Fruit fly (Drosophila melanogaster) whole organism, prepupa: ENCODE data around the gene Polr3D.

Source experiments
- CG15336 ChIP-seq: fragments of 200-800 bp; sonication (Bioruptor generic); IDR thresholded peaks from 2 replicates; pipeline ENCODE4 v1.3.6; 2022; ENCODE audit warnings: missing biosample characterization, missing genetic modification characterization
- CG3032 ChIP-seq: fragments of 200-800 bp; optimal IDR thresholded peaks from 2 replicates; lab custom pipeline; 2019; ENCODE audit warnings: missing biosample characterization, mild to moderate bottlenecking, missing genetic modification characterization, moderate library complexity
- CG34406 ChIP-seq: fragments of 200-800 bp; sonication (Bioruptor generic); optimal IDR thresholded peaks from 3 replicates; lab custom pipeline; 2016; ENCODE audit warnings: missing biosample characterization, missing genetic modification characterization
- CG3919 ChIP-seq: fragments of 200-800 bp; sonication (Bioruptor generic); optimal IDR thresholded peaks from 3 replicates; lab custom pipeline; 2016; ENCODE audit warnings: missing biosample characterization, missing genetic modification characterization
- Gug ChIP-seq: fragments of 200-800 bp; sonication (Bioruptor generic); IDR thresholded peaks from 2 replicates; pipeline ENCODE4 v1.3.6; 2022; ENCODE audit warnings: missing biosample characterization, missing genetic modification characterization
- Hr39 ChIP-seq: fragments of 200-800 bp; sonication (Bioruptor generic); optimal IDR thresholded peaks from 2 replicates; lab custom pipeline; 2016; ENCODE audit warnings: missing biosample characterization, missing genetic modification characterization
- achi ChIP-seq: fragments of 200-800 bp; sonication (Bioruptor generic); optimal IDR thresholded peaks from 3 replicates; lab custom pipeline; 2016; ENCODE audit warnings: missing biosample characterization, missing genetic modification characterization
- dac ChIP-seq: fragments of 200-800 bp; sonication (Bioruptor generic); optimal IDR thresholded peaks from 2 replicates; lab custom pipeline; 2017; ENCODE audit warnings: missing biosample characterization, mild to moderate bottlenecking, missing genetic modification characterization
- eg ChIP-seq: fragments of 200-800 bp; sonication (Bioruptor generic); IDR thresholded peaks from 3 replicates; pipeline ENCODE4 v1.3.6; 2022; ENCODE audit warnings: missing biosample characterization, missing genetic modification characterization

DNA sequence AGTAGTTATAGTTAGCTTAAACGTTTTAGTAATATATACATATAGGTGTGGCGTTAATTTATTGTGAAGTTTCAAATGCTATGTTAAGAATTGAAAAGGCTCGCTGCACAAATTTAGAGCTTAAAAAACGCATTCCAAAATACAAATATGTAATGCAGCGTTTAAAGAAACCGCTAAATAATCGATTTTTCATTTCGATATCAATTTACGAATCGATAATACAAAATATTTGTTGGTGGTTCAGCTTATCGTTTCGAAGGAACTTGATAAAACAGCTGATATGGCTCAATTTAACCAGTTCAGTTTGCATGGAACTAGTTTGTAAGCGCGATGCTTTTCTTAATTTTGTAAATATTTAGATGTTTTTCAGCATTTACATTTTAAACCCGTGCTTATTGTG is 3.3 kb upstream of the Polr3D start, which contains the start of the genes CG32195 and CG7341:
- TF ChIP-seq CG15336 (GFP tag; lab: Robert Waterston, UW) (no peak), CG3032 (tag; lab: Kevin White, UChicago) (no peak), Hr39 (GFP tag; lab: Kevin White, UChicago) (no peak), achi (no peak), Gug (GFP tag; lab: Robert Waterston, UW) (no peak), dac (GFP tag; lab: Kevin White, UChicago) (no peak), eg (no peak), CG3919 (GFP tag; lab: Kevin White, UChicago) (no peak), CG34406 (GFP tag; lab: Kevin White, UChicago) (no peak)
